Worm (Caenorhabditis elegans) whole organism, L1 larva: ENCODE results near the gene gop-1.
A peak's percentile ranks its signal among the peaks of the same experiment; 100 is the strongest.

Experiments
- C04F5.9 ChIP-seq: sonication (generic microtip); optimal IDR thresholded peaks from 2 replicates; lab custom pipeline; 2016; ENCODE audit warnings: missing genetic modification characterization, missing compliant biosample characterization
- C16A3.4 ChIP-seq: fragments of 150-350 bp; optimal IDR thresholded peaks from 2 replicates; lab custom pipeline; 2014; ENCODE audit warnings: missing biosample characterization, missing genetic modification characterization
- C34B4.2 ChIP-seq: sonication (generic microtip); optimal IDR thresholded peaks from 2 replicates; lab custom pipeline; 2017; ENCODE audit warnings: mild to moderate bottlenecking, missing genetic modification characterization, missing compliant biosample characterization
- Y116A8C.19 ChIP-seq: sonication (generic microtip); optimal IDR thresholded peaks from 2 replicates; lab custom pipeline; 2016; ENCODE audit warnings: missing compliant biosample characterization, missing genetic modification characterization, borderline replicate concordance
- alr-1 ChIP-seq: fragments of 200-800 bp; sonication (Bioruptor generic); optimal IDR thresholded peaks from 2 replicates; lab custom pipeline; 2018; ENCODE audit warnings: borderline replicate concordance, mild to moderate bottlenecking, missing genetic modification characterization, missing compliant biosample characterization
- ama-1 ChIP-seq: fragments of 150-350 bp; optimal IDR thresholded peaks from 2 replicates; lab custom pipeline; 2014
- ceh-90 ChIP-seq: sonication (generic microtip); optimal IDR thresholded peaks from 2 replicates; lab custom pipeline; 2016; ENCODE audit warnings: missing genetic modification characterization, missing compliant biosample characterization
- dsc-1 ChIP-seq: sonication (generic microtip); optimal IDR thresholded peaks from 2 replicates; lab custom pipeline; 2016; ENCODE audit warnings: mild to moderate bottlenecking, missing genetic modification characterization, missing compliant biosample characterization
- efl-1 ChIP-seq, 4 experiments: fragments of 150-350 bp; optimal IDR thresholded peaks in 3 of 4; peaks in 1 of 4; 1 replicate in 1 of 4; 2 replicates in 3 of 4; lab custom pipeline; 2014; ENCODE audit warnings: missing biosample characterization in 2 of 4, missing genetic modification characterization in 2 of 4, missing genetic modification reagents in 2 of 4
- efl-3 ChIP-seq: fragments of 200-800 bp; sonication (Bioruptor generic); optimal IDR thresholded peaks from 2 replicates; lab custom pipeline; 2018; ENCODE audit warnings: mild to moderate bottlenecking, missing genetic modification characterization, missing compliant biosample characterization
- elt-2 ChIP-seq: sonication (generic microtip); optimal IDR thresholded peaks from 2 replicates; lab custom pipeline; 2016; ENCODE audit warnings: missing genetic modification characterization, mild to moderate bottlenecking, inconsistent platforms, missing compliant biosample characterization, missing genetic modification reagents
- elt-3 ChIP-seq, 6 experiments: fragments of 150-350 bp in 1 of 6; sonication (generic microtip); optimal IDR thresholded peaks; 2 replicates each; lab custom pipeline; 2017 to 2018; ENCODE audit warnings: missing biosample characterization in 6 of 6, missing genetic modification characterization in 6 of 6, inconsistent platforms in 1 of 6
- ets-5 ChIP-seq: fragments of 200-800 bp; sonication (Bioruptor generic); IDR thresholded peaks from 2 replicates; pipeline ENCODE4 v1.3.6; 2022; ENCODE audit warnings: missing genetic modification characterization, missing compliant biosample characterization
- fkh-10 ChIP-seq: sonication (generic microtip); optimal IDR thresholded peaks from 2 replicates; lab custom pipeline; 2017; ENCODE audit warnings: missing biosample characterization, missing genetic modification reagents, missing genetic modification characterization
- fkh-4 ChIP-seq: sonication (generic microtip); optimal IDR thresholded peaks from 2 replicates; lab custom pipeline; 2016; ENCODE audit warnings: missing compliant biosample characterization, missing genetic modification characterization, borderline replicate concordance
- fkh-8 ChIP-seq: sonication (generic microtip); optimal IDR thresholded peaks from 2 replicates; lab custom pipeline; 2016; ENCODE audit warnings: mild to moderate bottlenecking, missing genetic modification characterization, missing compliant biosample characterization
- hpl-2 ChIP-seq: fragments of 150-350 bp; optimal IDR thresholded peaks from 2 replicates; lab custom pipeline; 2014; ENCODE audit warnings: missing biosample characterization, missing genetic modification reagents, missing genetic modification characterization
- irx-1 ChIP-seq: sonication (generic microtip); optimal IDR thresholded peaks from 2 replicates; lab custom pipeline; 2016; ENCODE audit warnings: missing genetic modification characterization, missing compliant biosample characterization
- isw-1 ChIP-seq: fragments of 200-800 bp; sonication (Bioruptor generic); IDR thresholded peaks from 2 replicates; pipeline ENCODE4 v1.3.6; 2022; ENCODE audit warnings: missing genetic modification characterization, missing compliant biosample characterization
- lin-13 ChIP-seq: fragments of 150-350 bp; optimal IDR thresholded peaks from 2 replicates; lab custom pipeline; 2014; ENCODE audit warnings: missing biosample characterization, missing genetic modification reagents, missing genetic modification characterization
- lin-35 ChIP-seq, 2 experiments: fragments of 150-350 bp; optimal IDR thresholded peaks; 2 replicates each; lab custom pipeline; 2014; ENCODE audit warnings: missing biosample characterization in 2 of 2, missing genetic modification characterization in 2 of 2, missing genetic modification reagents in 2 of 2
- lsy-2 ChIP-seq, 2 experiments: fragments of 150-350 bp; optimal IDR thresholded peaks; 2 replicates each; lab custom pipeline; 2014; ENCODE audit warnings: missing biosample characterization in 2 of 2, missing genetic modification characterization in 2 of 2
- mab-9 ChIP-seq: fragments of 200-800 bp; sonication (Bioruptor generic); IDR thresholded peaks from 2 replicates; pipeline ENCODE4 v1.3.6; 2022; ENCODE audit warnings: missing genetic modification reagents, missing genetic modification characterization, missing compliant biosample characterization
- mef-2 ChIP-seq: fragments of 150-350 bp; optimal IDR thresholded peaks from 2 replicates; lab custom pipeline; 2014; ENCODE audit warnings: missing biosample characterization, missing genetic modification characterization
- nhr-11 ChIP-seq: fragments of 150-350 bp; optimal IDR thresholded peaks from 2 replicates; lab custom pipeline; 2014; ENCODE audit warnings: missing biosample characterization, missing genetic modification characterization
- nhr-237 ChIP-seq: fragments of 150-350 bp; optimal IDR thresholded peaks from 2 replicates; lab custom pipeline; 2014; ENCODE audit warnings: missing biosample characterization, missing genetic modification characterization
- nhr-28 ChIP-seq: fragments of 150-350 bp; optimal IDR thresholded peaks from 2 replicates; lab custom pipeline; 2014; ENCODE audit warnings: missing biosample characterization, missing genetic modification characterization
- nhr-71 ChIP-seq: sonication (generic microtip); optimal IDR thresholded peaks from 2 replicates; lab custom pipeline; 2016; ENCODE audit warnings: mild to moderate bottlenecking, missing genetic modification characterization, moderate library complexity, missing compliant biosample characterization
- nhr-76 ChIP-seq: sonication (generic microtip); optimal IDR thresholded peaks from 2 replicates; lab custom pipeline; 2017; ENCODE audit warnings: missing biosample characterization, missing genetic modification characterization
- nhr-77 ChIP-seq: fragments of 150-350 bp; optimal IDR thresholded peaks from 2 replicates; lab custom pipeline; 2014; ENCODE audit warnings: missing biosample characterization, missing genetic modification characterization
- nhr-84 ChIP-seq: sonication (generic microtip); optimal IDR thresholded peaks from 2 replicates; lab custom pipeline; 2017; ENCODE audit warnings: missing biosample characterization, missing genetic modification characterization
- nhr-85 ChIP-seq: sonication (generic microtip); peaks from one replicate; lab custom pipeline; 2016; ENCODE audit warnings: missing genetic modification characterization, inconsistent platforms, missing compliant biosample characterization
- pqm-1 ChIP-seq: sonication (generic microtip); optimal IDR thresholded peaks from 3 replicates; lab custom pipeline; 2017; ENCODE audit warnings: missing biosample characterization, missing genetic modification characterization
- rnt-1 ChIP-seq: sonication (generic microtip); optimal IDR thresholded peaks from 2 replicates; lab custom pipeline; 2016; ENCODE audit warnings: mild to moderate bottlenecking, missing genetic modification characterization, moderate library complexity, missing compliant biosample characterization
- sox-4 ChIP-seq: sonication (generic microtip); optimal IDR thresholded peaks from 2 replicates; lab custom pipeline; 2016; ENCODE audit warnings: missing genetic modification characterization, missing compliant biosample characterization
- tlp-1 ChIP-seq: fragments of 150-350 bp; optimal IDR thresholded peaks from 2 replicates; lab custom pipeline; 2014; ENCODE audit warnings: missing biosample characterization, missing genetic modification characterization
- unc-62 ChIP-seq: fragments of 150-350 bp; optimal IDR thresholded peaks from 2 replicates; lab custom pipeline; 2014; ENCODE audit warnings: missing biosample characterization, missing genetic modification reagents, missing genetic modification characterization

gop-1 gene

ce11 chrIII:5227831-5228467 is 26.3 kb upstream of the gop-1 start, which contains the start of the genes C34E10.12, C34E10.10 and atp-2 (continued):
- TF ChIP-seq C34B4.2 (tag; lab: Kevin White, UChicago): peak; percentile 99
- no peak for TF ChIP-seq ets-5 (GFP tag; lab: Robert Waterston, UW)
- peak; percentile 76 for TF ChIP-seq mef-2
- no peak for TF ChIP-seq nhr-76
- TF ChIP-seq nhr-237 (tag; lab: Kevin White, UChicago): peak; percentile 67
- TF ChIP-seq rnt-1 (tag; lab: Kevin White, UChicago): peak; percentile 90
- no peak for TF ChIP-seq alr-1 (tag; lab: Kevin White, UChicago)
- TF ChIP-seq nhr-71 (tag; lab: Kevin White, UChicago): peak; percentile 93
- TF ChIP-seq Y116A8C.19: no peak
- peak; percentile 86 to 90 for TF ChIP-seq lin-35 (GFP tag; optimal IDR thresholded peaks at IDR 0.05; lab: Kevin White, UChicago)
- TF ChIP-seq elt-3 (tag; optimal IDR thresholded peaks at IDR 0.05; lab: Kevin White, UChicago): peak in 3 of 6 experiments; percentile 44 to 89 (median 77)
- peak; percentile 48 for TF ChIP-seq sox-4
- TF ChIP-seq efl-3 (GFP tag; lab: Kevin White, UChicago): no peak
- TF ChIP-seq efl-1 (optimal IDR thresholded peaks at IDR 0.05; lab: Kevin White, UChicago): peak; percentile 86 to 88
- TF ChIP-seq efl-1 (GFP tag; optimal IDR thresholded peaks at IDR 0.05 in 1 of 2; lab: Kevin White, UChicago): peak; percentile 79 to 97
- TF ChIP-seq nhr-11: peak; percentile 27
- peak; percentile 72 for TF ChIP-seq dsc-1 (tag; lab: Kevin White, UChicago)
- peak; percentile 97 for TF ChIP-seq C16A3.4 (tag; lab: Kevin White, UChicago)
- no peak for TF ChIP-seq tlp-1 (tag; lab: Kevin White, UChicago)
- TF ChIP-seq fkh-10 (GFP tag; lab: Kevin White, UChicago): peak; percentile 60
- TF ChIP-seq fkh-8 (tag; lab: Kevin White, UChicago): peak; percentile 85
- peak; percentile 82 for TF ChIP-seq nhr-77
- TF ChIP-seq ama-1 (lab: Kevin White, UChicago): no peak
- TF ChIP-seq irx-1 (tag; lab: Kevin White, UChicago): peak; percentile 64
- peak; percentile 90 to 94 for TF ChIP-seq lsy-2 (tag; optimal IDR thresholded peaks at IDR 0.05; lab: Kevin White, UChicago)
- TF ChIP-seq lin-13: peak; percentile 84
- peak; percentile 93 for TF ChIP-seq nhr-85 (tag; lab: Kevin White, UChicago)
- TF ChIP-seq nhr-28 (tag; lab: Kevin White, UChicago): no peak
- TF ChIP-seq hpl-2 (GFP tag; lab: Kevin White, UChicago): peak; percentile 81
- peak; percentile 90 for TF ChIP-seq isw-1 (GFP tag; lab: Robert Waterston, UW)
- TF ChIP-seq C04F5.9 (tag; lab: Kevin White, UChicago): peak; percentile 61
- no peak for TF ChIP-seq unc-62 (GFP tag; lab: Kevin White, UChicago)
- TF ChIP-seq fkh-4 (tag; lab: Kevin White, UChicago): no peak
- peak; percentile 38; the same call in 1 of the 2 replicates for TF ChIP-seq mab-9 (GFP tag; lab: Robert Waterston, UW)

- TF ChIP-seq efl-1 (optimal IDR thresholded peaks at IDR 0.05; lab: Kevin White, UChicago) (no peak), efl-1 (GFP tag; optimal IDR thresholded peaks at IDR 0.05 in 1 of 2; lab: Kevin White, UChicago) (peak in 1 of 2 experiments; percentile 90), elt-2 (tag; lab: Kevin White, UChicago) (no peak), ama-1 (lab: Kevin White, UChicago) (peak; percentile 20)
These were observed 25.4 kb upstream of the gop-1 start for ce11 chrIII:5228839-5229238.

- TF ChIP-seq nhr-76 (peak; percentile 33), irx-1 (tag; lab: Kevin White, UChicago) (no peak), pqm-1 (tag; lab: Kevin White, UChicago) (no peak), efl-1 (optimal IDR thresholded peaks at IDR 0.05; lab: Kevin White, UChicago) (no peak), efl-1 (GFP tag; optimal IDR thresholded peaks at IDR 0.05 in 1 of 2; lab: Kevin White, UChicago) (peak in 1 of 2 experiments; percentile 90), lsy-2 (tag; optimal IDR thresholded peaks at IDR 0.05; lab: Kevin White, UChicago) (no peak), Y116A8C.19 (no peak), unc-62 (GFP tag; lab: Kevin White, UChicago) (no peak), alr-1 (tag; lab: Kevin White, UChicago) (peak; percentile 94), mef-2 (no peak), isw-1 (GFP tag; lab: Robert Waterston, UW) (no peak), C16A3.4 (tag; lab: Kevin White, UChicago) (no peak), ceh-90 (tag; lab: Kevin White, UChicago) (no peak), nhr-84 (tag; lab: Kevin White, UChicago) (no peak), lin-13 (no peak), mab-9 (GFP tag; lab: Robert Waterston, UW) (no peak), nhr-85 (tag; lab: Kevin White, UChicago) (peak; percentile 59), tlp-1 (tag; lab: Kevin White, UChicago) (no peak)
These were observed 24.6 kb upstream of the gop-1 start for ce11 chrIII:5229511-5230250.
